ENCODE assay signal across 1 fruit fly cellular context in the genomic region with DNA sequence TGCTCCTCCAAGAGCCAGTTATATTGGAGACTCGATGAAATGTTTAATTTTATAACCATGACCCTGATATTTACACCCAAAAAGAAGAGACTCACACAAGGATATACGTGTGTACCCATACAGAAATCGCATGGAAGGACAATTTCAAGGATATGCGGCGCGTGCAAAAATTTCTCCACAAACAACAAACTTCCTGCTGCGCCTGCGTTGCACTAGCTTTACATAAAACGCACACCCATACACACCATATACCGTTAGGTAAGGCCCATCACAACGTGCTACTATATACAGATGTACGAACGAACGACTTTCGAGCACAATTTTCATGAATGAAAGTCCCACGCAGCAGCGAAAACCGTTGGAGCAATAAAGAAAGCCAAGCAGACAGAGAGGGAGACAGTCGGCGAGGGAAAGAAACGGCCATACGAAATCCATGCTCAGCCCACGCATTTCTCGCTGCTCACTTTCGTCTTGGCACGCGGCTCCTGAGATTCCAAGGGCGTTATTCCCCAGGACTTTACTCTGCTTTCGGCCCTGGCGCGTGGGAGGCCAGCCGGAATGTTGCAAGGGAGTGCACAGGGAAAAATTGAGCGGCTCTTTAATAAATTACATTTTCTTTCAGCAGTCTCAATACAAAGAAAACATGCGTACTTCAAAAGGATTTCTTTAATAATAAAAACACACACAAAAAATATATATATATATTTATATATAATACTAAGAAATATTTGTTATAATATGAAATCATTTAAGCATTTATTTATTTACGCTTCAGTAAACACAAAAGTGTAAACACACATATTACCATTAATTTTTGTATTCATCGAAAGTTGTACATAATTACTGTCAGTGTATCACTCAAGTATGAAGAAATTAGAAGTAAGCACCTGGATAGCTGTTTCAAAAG.
TF ChIP-seq lines count a peak whose summit lies in the region.

No protein-coding gene starts in this region.

TF ChIP-seq in whole organism, embryonic, 481 proteins besides CTCF, POLR2A, EP300 and RAD21 (continued from another document and continues in another):
- no peak for TF ChIP-seq onecut (GFP tag; IDR thresholded peaks at IDR 0.05; lab: Robert Waterston, UW)
- TF ChIP-seq CG6272 (GFP tag; IDR thresholded peaks at IDR 0.05; lab: Robert Waterston, UW) = no peak
- no peak for TF ChIP-seq CG10366 (GFP tag; IDR thresholded peaks at IDR 0.05; lab: Robert Waterston, UW)
- TF ChIP-seq pros (GFP tag; optimal IDR thresholded peaks at IDR 0.05; lab: Kevin White, UChicago) = no peak
- no peak for TF ChIP-seq CG4328 (GFP tag; optimal IDR thresholded peaks at IDR 0.05; lab: Kevin White, UChicago)
- peak; percentile 81 for TF ChIP-seq Med (GFP tag; lab: Kevin White, UChicago)
- TF ChIP-seq CG10565 (GFP tag; optimal IDR thresholded peaks at IDR 0.05; lab: Kevin White, UChicago) = no peak
- no peak for TF ChIP-seq CG5953 (GFP tag; IDR thresholded peaks at IDR 0.05; lab: Robert Waterston, UW)
- TF ChIP-seq rib (GFP tag; IDR thresholded peaks at IDR 0.05; lab: Robert Waterston, UW) = no peak
- peak; percentile 36 for TF ChIP-seq HHEX (GFP tag; optimal IDR thresholded peaks at IDR 0.05; lab: Kevin White, UChicago)
- TF ChIP-seq Doc2 (GFP tag; IDR thresholded peaks at IDR 0.05; lab: Robert Waterston, UW) = no peak
- no peak for TF ChIP-seq Six4 (GFP tag; optimal IDR thresholded peaks at IDR 0.05; lab: Kevin White, UChicago)
- TF ChIP-seq ranshi (GFP tag; IDR thresholded peaks at IDR 0.05; lab: Robert Waterston, UW) = no peak
- TF ChIP-seq ken (GFP tag; IDR thresholded peaks at IDR 0.05; lab: Robert Waterston, UW) = no peak
- no peak for TF ChIP-seq her (GFP tag; optimal IDR thresholded peaks at IDR 0.05; lab: Kevin White, UChicago)
- peak; percentile 28; the same call in 1 of the 2 replicates for TF ChIP-seq Xrp1 (GFP tag; IDR thresholded peaks at IDR 0.05; lab: Robert Waterston, UW)
- peak; percentile 39 for TF ChIP-seq BtbVII (GFP tag; optimal IDR thresholded peaks at IDR 0.05; lab: Kevin White, UChicago)
- TF ChIP-seq nerfin-1 (tag; optimal IDR thresholded peaks at IDR 0.05; lab: Kevin White, UChicago) = no peak
- TF ChIP-seq Drgx (GFP tag; IDR thresholded peaks at IDR 0.05; lab: Robert Waterston, UW) = no peak
- TF ChIP-seq Rfx (GFP tag; IDR thresholded peaks at IDR 0.05; lab: Robert Waterston, UW) = no peak
- TF ChIP-seq HLH54F (GFP tag; optimal IDR thresholded peaks at IDR 0.05; lab: Kevin White, UChicago) = no peak
- TF ChIP-seq CG16815 (GFP tag; optimal IDR thresholded peaks at IDR 0.05; lab: Kevin White, UChicago) = no peak
- TF ChIP-seq jumu (GFP tag; optimal IDR thresholded peaks at IDR 0.05; lab: Kevin White, UChicago) = no peak
- no peak for TF ChIP-seq Dref (GFP tag; IDR thresholded peaks at IDR 0.05; lab: Robert Waterston, UW)
- TF ChIP-seq D (optimal IDR thresholded peaks at IDR 0.05; lab: Kevin White, UChicago) = no peak
- TF ChIP-seq D (GFP tag; optimal IDR thresholded peaks at IDR 0.05; lab: Kevin White, UChicago) = peak; percentile 20
- TF ChIP-seq CG11560 (tag; IDR thresholded peaks at IDR 0.05; lab: Robert Waterston, UW) = no peak
- no peak for TF ChIP-seq caup (GFP tag; optimal IDR thresholded peaks at IDR 0.05; lab: Kevin White, UChicago; ENCODE audit: severe bottlenecking)
- TF ChIP-seq sens-2 (GFP tag; IDR thresholded peaks at IDR 0.05; lab: Robert Waterston, UW) = no peak
- TF ChIP-seq Bteb2 (GFP tag; optimal IDR thresholded peaks at IDR 0.05; lab: Kevin White, UChicago) = no peak
- no peak for TF ChIP-seq Max (GFP tag; optimal IDR thresholded peaks at IDR 0.05; lab: Kevin White, UChicago)
- TF ChIP-seq psq (GFP tag; optimal IDR thresholded peaks at IDR 0.05; lab: Kevin White, UChicago) = no peak
- TF ChIP-seq bcd (GFP tag; optimal IDR thresholded peaks at IDR 0.05; lab: Kevin White, UChicago) = peak; percentile 17
- no peak for TF ChIP-seq tll (GFP tag; optimal IDR thresholded peaks at IDR 0.05; lab: Kevin White, UChicago)
- TF ChIP-seq hkb (optimal IDR thresholded peaks at IDR 0.05; lab: Kevin White, UChicago) = no peak
- no peak for TF ChIP-seq hkb (GFP tag; IDR thresholded peaks at IDR 0.05; lab: Robert Waterston, UW)
- no peak for TF ChIP-seq CG42726 (GFP tag; IDR thresholded peaks at IDR 0.05; lab: Robert Waterston, UW; ENCODE audit: partially characterized antibody)
- no peak for TF ChIP-seq seq (GFP tag; IDR thresholded peaks at IDR 0.05; lab: Robert Waterston, UW)
- peak; percentile 77 for TF ChIP-seq gem (tag; optimal IDR thresholded peaks at IDR 0.05; lab: Kevin White, UChicago)
- no peak for TF ChIP-seq ATbp (GFP tag; optimal IDR thresholded peaks at IDR 0.05; lab: Kevin White, UChicago)
- no peak for TF ChIP-seq CG2199 (GFP tag; IDR thresholded peaks at IDR 0.05; lab: Robert Waterston, UW)
- TF ChIP-seq CG17829 (tag; optimal IDR thresholded peaks at IDR 0.05; lab: Kevin White, UChicago) = peak; percentile 42
- TF ChIP-seq CG4820 (GFP tag; optimal IDR thresholded peaks at IDR 0.05; lab: Kevin White, UChicago) = no peak
- TF ChIP-seq CG3838 (GFP tag; optimal IDR thresholded peaks at IDR 0.05; lab: Kevin White, UChicago) = no peak
- TF ChIP-seq CG7271 (tag; optimal IDR thresholded peaks at IDR 0.05; lab: Kevin White, UChicago) = no peak
- no peak for TF ChIP-seq CG14667 (GFP tag; IDR thresholded peaks at IDR 0.05; lab: Robert Waterston, UW)
- no peak for TF ChIP-seq gt (GFP tag; IDR thresholded peaks at IDR 0.05; lab: Robert Waterston, UW)
- no peak for TF ChIP-seq fu2 (GFP tag; optimal IDR thresholded peaks at IDR 0.05; lab: Kevin White, UChicago)
- no peak for TF ChIP-seq Oaz (GFP tag; IDR thresholded peaks at IDR 0.05; lab: Robert Waterston, UW)
- no peak for TF ChIP-seq repo (GFP tag; optimal IDR thresholded peaks at IDR 0.05; lab: Kevin White, UChicago)
- TF ChIP-seq CG1529 (GFP tag; optimal IDR thresholded peaks at IDR 0.05; lab: Kevin White, UChicago) = no peak
- TF ChIP-seq zen (tag; optimal IDR thresholded peaks at IDR 0.05; lab: Kevin White, UChicago) = no peak
- TF ChIP-seq Hand (GFP tag; optimal IDR thresholded peaks at IDR 0.05; lab: Kevin White, UChicago) = peak; percentile 33
- TF ChIP-seq CG10274 (GFP tag; optimal IDR thresholded peaks at IDR 0.05; lab: Kevin White, UChicago) = no peak
- TF ChIP-seq dm (GFP tag; optimal IDR thresholded peaks at IDR 0.05; lab: Kevin White, UChicago) = no peak
- TF ChIP-seq disco-r (GFP tag; optimal IDR thresholded peaks at IDR 0.05; lab: Kevin White, UChicago) = no peak
- no peak for TF ChIP-seq CG31224 (GFP tag; IDR thresholded peaks at IDR 0.05; lab: Robert Waterston, UW)
- no peak for TF ChIP-seq Poxn (GFP tag; IDR thresholded peaks at IDR 0.05; lab: Robert Waterston, UW)
- TF ChIP-seq tio (GFP tag; optimal IDR thresholded peaks at IDR 0.05; lab: Kevin White, UChicago) = no peak
- 0 out of 2 replicates have a peak, but pooled peaks have one; percentile 29 for TF ChIP-seq Atf6 (GFP tag; IDR thresholded peaks at IDR 0.05; lab: Robert Waterston, UW)
- TF ChIP-seq trh (GFP tag; optimal IDR thresholded peaks at IDR 0.05; lab: Kevin White, UChicago) = no peak
- TF ChIP-seq hbn (GFP tag; IDR thresholded peaks at IDR 0.05; lab: Robert Waterston, UW; ENCODE audit: partially characterized antibody) = no peak
- no peak for TF ChIP-seq CG13296 (GFP tag; optimal IDR thresholded peaks at IDR 0.05; lab: Kevin White, UChicago)
- TF ChIP-seq salm (tag; optimal IDR thresholded peaks at IDR 0.05; lab: Kevin White, UChicago) = no peak
- TF ChIP-seq CG17912 (GFP tag; optimal IDR thresholded peaks at IDR 0.05; lab: Kevin White, UChicago) = no peak
- no peak for TF ChIP-seq CG34224 (GFP tag; IDR thresholded peaks at IDR 0.05; lab: Robert Waterston, UW; ENCODE audit: partially characterized antibody)
- peak; percentile 39 for TF ChIP-seq CG6683 (GFP tag; optimal IDR thresholded peaks at IDR 0.05; lab: Kevin White, UChicago)
- no peak for TF ChIP-seq CG6854 (GFP tag; optimal IDR thresholded peaks at IDR 0.05; lab: Kevin White, UChicago)
- TF ChIP-seq mirr (GFP tag; optimal IDR thresholded peaks at IDR 0.05; lab: Kevin White, UChicago) = no peak
- no peak for TF ChIP-seq Chrac-16 (GFP tag; optimal IDR thresholded peaks at IDR 0.05; lab: Kevin White, UChicago)
- TF ChIP-seq CG6254 (GFP tag; optimal IDR thresholded peaks at IDR 0.05; lab: Kevin White, UChicago) = no peak
- TF ChIP-seq CG8089 (GFP tag; optimal IDR thresholded peaks at IDR 0.05; lab: Kevin White, UChicago) = no peak
- TF ChIP-seq CG3407 (GFP tag; optimal IDR thresholded peaks at IDR 0.05; lab: Kevin White, UChicago) = no peak
- 0 out of 2 replicates have a peak, but pooled peaks have one; percentile 26 for TF ChIP-seq stc (GFP tag; IDR thresholded peaks at IDR 0.05; lab: Robert Waterston, UW)
- no peak for TF ChIP-seq Vsx1 (GFP tag; optimal IDR thresholded peaks at IDR 0.05; lab: Kevin White, UChicago)
- TF ChIP-seq Myb (GFP tag; optimal IDR thresholded peaks at IDR 0.05; lab: Kevin White, UChicago) = no peak
- TF ChIP-seq Jarid2 (GFP tag; optimal IDR thresholded peaks at IDR 0.05; lab: Kevin White, UChicago) = no peak
- TF ChIP-seq CG18619 (GFP tag; optimal IDR thresholded peaks at IDR 0.05; lab: Kevin White, UChicago) = peak; percentile 21
- TF ChIP-seq NFAT (GFP tag; IDR thresholded peaks at IDR 0.05; lab: Robert Waterston, UW) = no peak
- TF ChIP-seq Fer1 (GFP tag; optimal IDR thresholded peaks at IDR 0.05; lab: Kevin White, UChicago) = peak; percentile 54
- no peak for TF ChIP-seq mld (GFP tag; IDR thresholded peaks at IDR 0.05; lab: Robert Waterston, UW; ENCODE audit: partially characterized antibody)
- no peak for TF ChIP-seq CG14050 (GFP tag; IDR thresholded peaks at IDR 0.05; lab: Robert Waterston, UW)
- TF ChIP-seq lmd (GFP tag; IDR thresholded peaks at IDR 0.05; lab: Robert Waterston, UW) = 0 out of 2 replicates have a peak, but pooled peaks have one; percentile 41
- no peak for TF ChIP-seq Sin3A (optimal IDR thresholded peaks at IDR 0.05; lab: Kevin White, UChicago)
- TF ChIP-seq H15 (GFP tag; IDR thresholded peaks at IDR 0.05; lab: Robert Waterston, UW) = no peak
- TF ChIP-seq kni (GFP tag; optimal IDR thresholded peaks at IDR 0.05; lab: Kevin White, UChicago) = no peak
- no peak for TF ChIP-seq fru (optimal IDR thresholded peaks at IDR 0.05; lab: Kevin White, UChicago)
- TF ChIP-seq CG33557 (GFP tag; optimal IDR thresholded peaks at IDR 0.05; lab: Kevin White, UChicago) = no peak
- peak; percentile 37 for TF ChIP-seq Dek (tag; optimal IDR thresholded peaks at IDR 0.05; lab: Kevin White, UChicago)
- TF ChIP-seq Stat92E (GFP tag; optimal IDR thresholded peaks at IDR 0.05; lab: Kevin White, UChicago) = no peak
- TF ChIP-seq NC2α (GFP tag; optimal IDR thresholded peaks at IDR 0.05; lab: Kevin White, UChicago) = no peak
- peak in 1 of 2 experiments; percentile 11 for TF ChIP-seq dpn (GFP tag; optimal IDR thresholded peaks at IDR 0.05; lab: Kevin White, UChicago)
- no peak for TF ChIP-seq CG3726 (GFP tag; IDR thresholded peaks at IDR 0.05; lab: Robert Waterston, UW)
- peak; percentile 19 for TF ChIP-seq CG15514 (GFP tag; optimal IDR thresholded peaks at IDR 0.05; lab: Kevin White, UChicago)
- no peak for TF ChIP-seq CG15011 (GFP tag; optimal IDR thresholded peaks at IDR 0.05; lab: Kevin White, UChicago)
- no peak for TF ChIP-seq ttk (GFP tag; IDR thresholded peaks at IDR 0.05; lab: Robert Waterston, UW)
- no peak for TF ChIP-seq hb (GFP tag; IDR thresholded peaks at IDR 0.05; lab: Robert Waterston, UW; ENCODE audit: partially characterized antibody)
- TF ChIP-seq CG2202 (tag; optimal IDR thresholded peaks at IDR 0.05; lab: Kevin White, UChicago) = no peak
- TF ChIP-seq Bgb (GFP tag; IDR thresholded peaks at IDR 0.05; lab: Robert Waterston, UW; ENCODE audit: partially characterized antibody) = no peak
- no peak for TF ChIP-seq CG11093 (GFP tag; IDR thresholded peaks at IDR 0.05; lab: Robert Waterston, UW)
- no peak for TF ChIP-seq Aef1 (GFP tag; IDR thresholded peaks at IDR 0.05; lab: Robert Waterston, UW)
- peak; percentile 86 for TF ChIP-seq abd-A (tag; optimal IDR thresholded peaks at IDR 0.05; lab: Kevin White, UChicago)
- TF ChIP-seq cwo (GFP tag; optimal IDR thresholded peaks at IDR 0.05; lab: Kevin White, UChicago) = peak; percentile 26
- no peak for TF ChIP-seq CG9797 (GFP tag; optimal IDR thresholded peaks at IDR 0.05; lab: Kevin White, UChicago)
- TF ChIP-seq corto (GFP tag; optimal IDR thresholded peaks at IDR 0.05; lab: Kevin White, UChicago) = no peak
- peak; percentile 21 for TF ChIP-seq Oli (tag; optimal IDR thresholded peaks at IDR 0.05; lab: Kevin White, UChicago)
- TF ChIP-seq az2 (GFP tag; optimal IDR thresholded peaks at IDR 0.05; lab: Kevin White, UChicago) = no peak
- no peak for TF ChIP-seq odd (GFP tag; optimal IDR thresholded peaks at IDR 0.05; lab: Kevin White, UChicago)
- 0 out of 3 replicates have a peak, but pooled peaks have one; percentile 5 for TF ChIP-seq dysf (GFP tag; IDR thresholded peaks at IDR 0.05; lab: Robert Waterston, UW)
- peak; percentile 52 for TF ChIP-seq CG9727 (GFP tag; optimal IDR thresholded peaks at IDR 0.05; lab: Kevin White, UChicago)
- TF ChIP-seq wek (GFP tag; optimal IDR thresholded peaks at IDR 0.05; lab: Kevin White, UChicago) = no peak
- TF ChIP-seq klu (GFP tag; IDR thresholded peaks at IDR 0.05; lab: Robert Waterston, UW) = no peak
- no peak for TF ChIP-seq pan (optimal IDR thresholded peaks at IDR 0.05; lab: Kevin White, UChicago)
- TF ChIP-seq pan (GFP tag; optimal IDR thresholded peaks at IDR 0.05 in 1 of 2, IDR thresholded peaks at IDR 0.05 in 1 of 2) = peak in 1 of 2 experiments; percentile 44
- TF ChIP-seq so (GFP tag; IDR thresholded peaks at IDR 0.05; lab: Robert Waterston, UW) = no peak
- TF ChIP-seq fd96Cb (tag; optimal IDR thresholded peaks at IDR 0.05; lab: Kevin White, UChicago) = peak; percentile 44
- TF ChIP-seq unpg (GFP tag; optimal IDR thresholded peaks at IDR 0.05; lab: Kevin White, UChicago) = peak; percentile 40
- peak; percentile 32 for TF ChIP-seq Abd-B (GFP tag; optimal IDR thresholded peaks at IDR 0.05; lab: Kevin White, UChicago)
- no peak for TF ChIP-seq chif (GFP tag; optimal IDR thresholded peaks at IDR 0.05; lab: Kevin White, UChicago)
- no peak for TF ChIP-seq CG17186 (GFP tag; optimal IDR thresholded peaks at IDR 0.05; lab: Kevin White, UChicago)
- TF ChIP-seq CG11504 (tag; optimal IDR thresholded peaks at IDR 0.05; lab: Kevin White, UChicago) = peak; percentile 61
- TF ChIP-seq CG12942 (GFP tag; optimal IDR thresholded peaks at IDR 0.05; lab: Kevin White, UChicago) = no peak
- no peak for TF ChIP-seq Lim3 (GFP tag; IDR thresholded peaks at IDR 0.05; lab: Robert Waterston, UW)
- no peak for TF ChIP-seq Hr39 (optimal IDR thresholded peaks at IDR 0.05; lab: Kevin White, UChicago)
- TF ChIP-seq inv (GFP tag; IDR thresholded peaks at IDR 0.05; lab: Robert Waterston, UW; ENCODE audit: partially characterized antibody) = no peak
- peak; percentile 66 for TF ChIP-seq CG2712 (tag; optimal IDR thresholded peaks at IDR 0.05; lab: Kevin White, UChicago)
